Worm (Caenorhabditis elegans): Measurements from ENCODE around the gene srt-48.

srt-48 gene

DNA sequence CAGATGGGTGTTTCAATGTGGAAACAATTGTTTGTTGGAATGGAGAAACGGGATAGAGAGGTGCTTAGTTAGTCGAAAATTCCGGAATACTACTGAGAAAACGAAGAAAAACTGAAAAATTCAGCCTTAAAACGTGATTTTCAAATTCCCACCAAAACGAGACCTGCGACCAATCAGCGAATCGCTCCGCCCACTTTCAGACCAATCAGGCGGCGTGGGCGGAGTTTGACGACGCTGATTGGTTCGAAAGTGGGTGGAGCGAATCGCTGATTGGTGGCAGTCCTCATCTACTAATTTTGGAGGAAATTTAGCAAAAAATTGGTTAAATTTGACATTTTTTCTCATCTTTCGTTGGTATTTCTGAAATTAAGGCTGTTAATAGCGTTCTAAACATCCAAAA lies 41.4 kb downstream of the srt-48 start:
- TF ChIP-seq nfya-1 (tag; optimal IDR thresholded peaks at IDR 0.05) (peak; percentile 97), sox-2 (GFP tag; IDR thresholded peaks at IDR 0.05) (no peak)

DNA sequence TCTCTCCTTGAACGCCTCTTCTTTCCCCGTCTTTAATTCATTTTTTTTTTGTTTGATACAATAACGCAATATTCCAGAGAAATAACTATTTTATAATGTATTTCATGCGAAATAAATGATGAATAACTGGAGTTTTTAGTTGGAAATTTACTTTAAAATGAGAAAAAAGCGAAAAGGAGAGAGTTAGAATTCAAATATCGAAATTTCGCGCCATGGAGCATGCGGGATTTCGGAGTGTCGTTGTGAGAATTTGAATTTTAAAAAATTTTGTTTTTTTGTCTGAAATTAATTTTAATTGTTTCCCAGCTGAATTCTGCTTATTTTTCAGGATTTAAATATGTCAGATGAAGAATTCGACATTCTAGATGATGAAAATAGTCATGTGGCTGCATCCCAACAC lies 43.3 kb downstream of the srt-48 start, which contains the start of gene fcd-2:
fcd-2 (plus strand) TSS at position 327 of the 400 bp plus-strand sequence.
- peak; percentile 18 for TF ChIP-seq pha-2 (tag; optimal IDR thresholded peaks at IDR 0.05)
- TF ChIP-seq unc-42 (tag; optimal IDR thresholded peaks at IDR 0.05): no peak
- peak; percentile 29 for TF ChIP-seq elt-2 (tag; optimal IDR thresholded peaks at IDR 0.05)
- peak; percentile 39 for TF ChIP-seq nfya-1 (tag; optimal IDR thresholded peaks at IDR 0.05)
- no peak for TF ChIP-seq sdc-2 (tag; optimal IDR thresholded peaks at IDR 0.05)
- TF ChIP-seq ceh-45 (GFP tag; IDR thresholded peaks at IDR 0.05): no peak
- no peak for TF ChIP-seq ceh-9 (tag; optimal IDR thresholded peaks at IDR 0.05)
- no peak for TF ChIP-seq sox-4 (tag; optimal IDR thresholded peaks at IDR 0.05)

DNA sequence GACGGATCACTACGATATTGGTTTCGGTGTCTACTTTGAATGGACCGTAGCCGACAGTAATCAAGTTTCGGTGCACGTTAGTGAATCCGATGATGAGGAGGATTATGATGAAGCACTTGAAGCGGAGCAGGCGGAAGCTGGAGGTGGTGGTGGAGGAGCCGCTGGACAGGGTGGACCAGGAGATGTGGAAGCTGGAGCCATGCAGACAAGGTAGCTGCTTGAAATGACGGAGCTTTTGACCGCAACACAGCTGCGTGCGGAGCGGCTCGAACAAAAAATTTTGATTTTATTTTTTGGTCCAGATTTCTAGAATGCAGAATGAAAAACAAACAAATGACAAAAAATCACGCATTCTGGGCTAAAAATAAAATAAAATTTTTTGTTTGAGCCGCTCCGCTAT lies 44.3 kb downstream of the srt-48 start:
- no peak for TF ChIP-seq ahr-1 (tag; optimal IDR thresholded peaks at IDR 0.05)
- no peak for TF ChIP-seq hlh-8 (tag; optimal IDR thresholded peaks at IDR 0.05)
- no peak for TF ChIP-seq syd-9 (tag; optimal IDR thresholded peaks at IDR 0.05)
- TF ChIP-seq nfya-1 (tag; optimal IDR thresholded peaks at IDR 0.05): no peak
- no peak for TF ChIP-seq ceh-18 (tag; optimal IDR thresholded peaks at IDR 0.05)
- no peak for TF ChIP-seq ama-1 (optimal IDR thresholded peaks at IDR 0.05)
- TF ChIP-seq ceh-19 (GFP tag; optimal IDR thresholded peaks at IDR 0.05): no peak
- no peak for TF ChIP-seq unc-3 (GFP tag; conservative IDR thresholded peaks at IDR 0.05)
- no peak for TF ChIP-seq unc-3 (tag; optimal IDR thresholded peaks at IDR 0.05)
- TF ChIP-seq ets-4 (tag; optimal IDR thresholded peaks at IDR 0.05): no peak
- no peak for TF ChIP-seq ceh-9 (tag; optimal IDR thresholded peaks at IDR 0.05)
- no peak for TF ChIP-seq ceh-48 (tag; optimal IDR thresholded peaks at IDR 0.05)
- no peak for TF ChIP-seq eyg-1 (tag; optimal IDR thresholded peaks at IDR 0.05)
- no peak for TF ChIP-seq unc-86 (tag; optimal IDR thresholded peaks at IDR 0.05)
- TF ChIP-seq sdc-2 (tag; optimal IDR thresholded peaks at IDR 0.05): no peak
- TF ChIP-seq ceh-24 (tag; optimal IDR thresholded peaks at IDR 0.05): no peak

DNA sequence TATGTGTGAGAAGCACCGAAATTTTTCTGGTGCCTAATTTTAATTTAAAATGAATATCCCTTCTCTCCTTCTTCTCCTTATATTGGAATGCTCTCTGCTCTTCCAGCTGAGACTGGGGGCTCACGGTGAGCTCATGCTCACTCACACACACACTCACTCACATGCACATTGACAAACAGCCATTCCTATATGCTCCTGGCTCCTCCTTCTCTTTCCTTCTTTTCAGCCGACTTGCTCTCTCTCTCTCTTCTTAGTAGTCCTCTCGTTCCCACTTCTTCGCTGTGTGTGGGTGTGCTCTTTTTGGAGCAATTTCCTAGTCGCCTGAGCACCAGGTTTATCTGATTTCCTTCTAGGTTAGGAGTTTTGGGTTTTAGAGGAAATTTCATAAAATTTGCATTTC lies 47.8 kb downstream of the srt-48 start:
- TF ChIP-seq dve-1 (tag; optimal IDR thresholded peaks at IDR 0.05) (no peak), unc-42 (tag; optimal IDR thresholded peaks at IDR 0.05) (peak; percentile 75), ceh-31 (tag; optimal IDR thresholded peaks at IDR 0.05) (peak; percentile 38), ceh-14 (tag; optimal IDR thresholded peaks at IDR 0.05) (peak; percentile 51)

DNA sequence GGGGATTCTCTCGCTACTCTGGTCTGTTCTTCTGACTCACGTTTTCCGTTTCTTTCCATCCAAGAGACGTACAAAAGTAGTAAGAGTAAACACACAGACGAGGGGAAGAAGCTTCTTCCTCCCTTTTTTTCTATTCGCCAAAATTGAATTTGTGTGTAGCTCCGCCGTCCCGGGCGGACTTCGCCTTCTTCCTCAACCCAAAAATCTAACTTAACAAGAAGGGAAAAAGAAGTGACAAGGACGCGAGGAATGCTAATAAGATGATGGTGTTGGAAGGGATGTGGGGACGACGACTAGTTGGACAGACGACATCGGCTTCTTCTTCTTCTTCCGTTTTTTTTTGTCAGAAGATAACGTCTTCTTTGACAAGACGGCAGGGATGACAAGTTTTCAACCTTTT lies 51.7 kb downstream of the srt-48 start:
- no peak for TF ChIP-seq mec-3 (tag; optimal IDR thresholded peaks at IDR 0.05; ENCODE audit: borderline replicate concordance)
- TF ChIP-seq tbx-2 (tag; optimal IDR thresholded peaks at IDR 0.05): no peak
- no peak for TF ChIP-seq sox-4 (tag; optimal IDR thresholded peaks at IDR 0.05)
- TF ChIP-seq elt-2 (tag; optimal IDR thresholded peaks at IDR 0.05): no peak
- TF ChIP-seq unc-42 (tag; optimal IDR thresholded peaks at IDR 0.05): peak; percentile 99
- peak; percentile 45 for TF ChIP-seq fkh-10 (GFP tag; optimal IDR thresholded peaks at IDR 0.05)
- TF ChIP-seq ztf-16 (tag; optimal IDR thresholded peaks at IDR 0.05): no peak
- peak; percentile 54 for TF ChIP-seq ceh-31 (tag; optimal IDR thresholded peaks at IDR 0.05)
- no peak for TF ChIP-seq gmeb-2 (tag; optimal IDR thresholded peaks at IDR 0.05)
- TF ChIP-seq ets-4 (tag; optimal IDR thresholded peaks at IDR 0.05): no peak
